Worm (Caenorhabditis elegans) whole organism, L4/young adult: ENCODE data around the gene col-3.

Source experiments
- dao-5 ChIP-seq: sonication (generic microtip); optimal IDR thresholded peaks from 2 replicates; lab custom pipeline; 2016; ENCODE audit warnings: missing genotype, missing genetic modification characterization, moderate library complexity, missing compliant biosample characterization
- him-1 ChIP-seq: sonication (generic microtip); optimal IDR thresholded peaks from 2 replicates; lab custom pipeline; 2016; ENCODE audit warnings: missing genotype, missing genetic modification reagents, missing genetic modification characterization, missing compliant biosample characterization

- TF ChIP-seq him-1, result no peak
- no peak for TF ChIP-seq dao-5 (tag; lab: Kevin White, UChicago)
Measured at ce11 chrIV:8826606-8827000, 2.0 kb downstream of the col-3 start.
